Worm (Caenorhabditis elegans) whole organism, L4 larva: ENCODE results near the gene math-4.

Experiments
- F26F4.8 ChIP-seq: fragments of 200-800 bp; sonication (Bioruptor generic); conservative IDR thresholded peaks from 2 replicates; pipeline ENCODE4 v1.3.6; 2022; ENCODE audit warnings: missing genetic modification characterization, missing compliant biosample characterization
- arid-1 ChIP-seq: fragments of 200-800 bp; sonication (Bioruptor generic); conservative IDR thresholded peaks from 2 replicates; pipeline ENCODE4 v1.3.6; 2022; ENCODE audit warnings: missing genetic modification reagents, missing genetic modification characterization, missing compliant biosample characterization
- lin-15B ChIP-seq: fragments of 150-350 bp; sonication (generic microtip); optimal IDR thresholded peaks from 3 replicates; lab custom pipeline; 2014; ENCODE audit warnings: missing biosample characterization, missing genetic modification characterization
- mes-2 ChIP-seq: sonication (generic microtip); optimal IDR thresholded peaks from 2 replicates; lab custom pipeline; 2016; ENCODE audit warnings: missing genotype, mild to moderate bottlenecking, missing genetic modification characterization, missing compliant biosample characterization; ENCODE audit not compliant: poor library complexity, severe bottlenecking
- nhr-237 ChIP-seq: sonication (generic microtip); optimal IDR thresholded peaks from 2 replicates; lab custom pipeline; 2017; ENCODE audit warnings: missing biosample characterization, missing genetic modification characterization

- no peak for TF ChIP-seq arid-1
- no peak for TF ChIP-seq mes-2
- TF ChIP-seq lin-15B = no peak
- TF ChIP-seq nhr-237 (tag; lab: Kevin White, UChicago) = no peak
- TF ChIP-seq F26F4.8 (GFP tag; lab: Robert Waterston, UW) = no peak
These were observed at the start of gene math-4 for ce11 chrII:1782474-1782873.
